Fruit fly (Drosophila melanogaster) whole organism, embryonic: Measurements from ENCODE around the gene CG42814.
A peak's percentile ranks its signal among the peaks of the same experiment; 100 is the strongest.

Experiments
- Atf3 ChIP-seq: fragments of 200-800 bp; sonication (Bioruptor generic); optimal IDR thresholded peaks from 3 replicates; lab custom pipeline; 2016; ENCODE audit warnings: missing biosample characterization, missing genetic modification characterization
- CG10147 ChIP-seq: fragments of 200-800 bp; sonication (Bioruptor generic); optimal IDR thresholded peaks from 2 replicates; lab custom pipeline; 2019; ENCODE audit warnings: missing biosample characterization, mild to moderate bottlenecking, missing genetic modification characterization, moderate library complexity
- CG10209 ChIP-seq: fragments of 200-800 bp; sonication (Bioruptor generic); optimal IDR thresholded peaks from 3 replicates; lab custom pipeline; 2017; ENCODE audit warnings: missing biosample characterization, mild to moderate bottlenecking, missing genetic modification characterization, missing genetic modification reagents
- CG10267 ChIP-seq: fragments of 200-800 bp; sonication (Bioruptor generic); optimal IDR thresholded peaks from 2 replicates; lab custom pipeline; 2018; ENCODE audit warnings: missing biosample characterization, mild to moderate bottlenecking, missing genetic modification characterization, moderate library complexity
- CG11695 ChIP-seq: fragments of 200-800 bp; sonication (Bioruptor generic); IDR thresholded peaks from 3 replicates; pipeline ENCODE4 v1.3.6; 2022; ENCODE audit warnings: missing biosample characterization, missing genetic modification characterization
- CG13424 ChIP-seq: fragments of 200-800 bp; sonication (Bioruptor generic); optimal IDR thresholded peaks from 2 replicates; lab custom pipeline; 2019; ENCODE audit warnings: missing biosample characterization, mild to moderate bottlenecking, missing genetic modification characterization, moderate library complexity
- CG14860 ChIP-seq: fragments of 200-800 bp; sonication (Bioruptor generic); IDR thresholded peaks from 3 replicates; pipeline ENCODE4 v1.3.6; 2022; ENCODE audit warnings: missing biosample characterization, missing genetic modification characterization; ENCODE audit not compliant: partially characterized antibody
- CG16813 ChIP-seq: fragments of 200-800 bp; sonication (Bioruptor generic); IDR thresholded peaks from 3 replicates; pipeline ENCODE4 v1.3.6; 2022; ENCODE audit warnings: missing biosample characterization, missing genetic modification characterization; ENCODE audit not compliant: partially characterized antibody
- CG17912 ChIP-seq: fragments of 200-800 bp; sonication (Bioruptor generic); optimal IDR thresholded peaks from 2 replicates; lab custom pipeline; 2018; ENCODE audit warnings: missing biosample characterization, mild to moderate bottlenecking, missing genetic modification characterization
- CG2116 ChIP-seq: fragments of 200-800 bp; sonication (Bioruptor generic); optimal IDR thresholded peaks from 3 replicates; lab custom pipeline; 2018; ENCODE audit warnings: missing biosample characterization, mild to moderate bottlenecking, missing genetic modification characterization
- CG2712 ChIP-seq: fragments of 200-800 bp; optimal IDR thresholded peaks from 3 replicates; lab custom pipeline; 2019; ENCODE audit warnings: missing biosample characterization, mild to moderate bottlenecking, missing genetic modification characterization, moderate library complexity
- CG31224 ChIP-seq: fragments of 200-800 bp; sonication (Bioruptor generic); IDR thresholded peaks from 2 replicates; pipeline ENCODE4 v1.3.6; 2022; ENCODE audit warnings: missing biosample characterization, missing genetic modification characterization
- CG3847 ChIP-seq: fragments of 200-800 bp; sonication (Bioruptor generic); IDR thresholded peaks from 2 replicates; pipeline ENCODE4 v1.3.6; 2022; ENCODE audit warnings: missing biosample characterization, missing genetic modification characterization
- CG4404 ChIP-seq: fragments of 200-800 bp; sonication (Bioruptor generic); IDR thresholded peaks from 2 replicates; pipeline ENCODE4 v1.3.6; 2022; ENCODE audit warnings: missing biosample characterization, missing genetic modification characterization
- CG7987 ChIP-seq: fragments of 200-800 bp; sonication (Bioruptor generic); optimal IDR thresholded peaks from 2 replicates; lab custom pipeline; 2018; ENCODE audit warnings: missing biosample characterization, mild to moderate bottlenecking, missing genetic modification characterization, moderate library complexity
- CTCF ChIP-seq: fragments of 200-800 bp; sonication (Bioruptor generic); optimal IDR thresholded peaks from 2 replicates; lab custom pipeline; 2017; ENCODE audit warnings: missing biosample characterization, mild to moderate bottlenecking, missing genetic modification characterization, moderate library complexity
- CrebB ChIP-seq: fragments of 200-800 bp; sonication (Bioruptor generic); optimal IDR thresholded peaks from 3 replicates; lab custom pipeline; 2018; ENCODE audit warnings: missing biosample characterization, mild to moderate bottlenecking, missing genetic modification characterization
- Dip2 ChIP-seq: fragments of 200-800 bp; sonication (Bioruptor generic); IDR thresholded peaks from 2 replicates; pipeline ENCODE4 v1.3.6; 2022; ENCODE audit warnings: missing biosample characterization, missing genetic modification characterization
- E2f1 ChIP-seq: fragments of 200-800 bp; sonication (Bioruptor generic); IDR thresholded peaks from 2 replicates; pipeline ENCODE4 v1.3.6; 2022; ENCODE audit warnings: missing biosample characterization, missing genetic modification characterization
- E2f2 ChIP-seq: fragments of 200-800 bp; sonication (Bioruptor generic); IDR thresholded peaks from 2 replicates; pipeline ENCODE4 v1.3.6; 2022; ENCODE audit warnings: missing biosample characterization, missing genetic modification characterization
- H15 ChIP-seq: fragments of 200-800 bp; sonication (Bioruptor generic); IDR thresholded peaks from 3 replicates; pipeline ENCODE4 v1.3.6; 2022; ENCODE audit warnings: missing biosample characterization, missing genetic modification characterization
- Hey ChIP-seq: fragments of 200-800 bp; sonication (Bioruptor generic); optimal IDR thresholded peaks from 3 replicates; lab custom pipeline; 2018; ENCODE audit warnings: missing biosample characterization, mild to moderate bottlenecking, missing genetic modification characterization
- MBD-R2 ChIP-seq: fragments of 200-800 bp; sonication (Bioruptor generic); IDR thresholded peaks from 2 replicates; pipeline ENCODE4 v1.3.6; 2022; ENCODE audit warnings: missing biosample characterization, missing genetic modification characterization
- MTF-1 ChIP-seq: fragments of 200-800 bp; sonication (Bioruptor generic); optimal IDR thresholded peaks from 2 replicates; lab custom pipeline; 2018; ENCODE audit warnings: missing biosample characterization, mild to moderate bottlenecking, missing genetic modification characterization, borderline replicate concordance
- Opbp ChIP-seq: fragments of 200-800 bp; sonication (Bioruptor generic); IDR thresholded peaks from 3 replicates; pipeline ENCODE4 v1.3.6; 2022; ENCODE audit warnings: missing biosample characterization, missing genetic modification characterization; ENCODE audit not compliant: partially characterized antibody
- Scr ChIP-seq: fragments of 200-800 bp; sonication (Bioruptor generic); IDR thresholded peaks from 2 replicates; pipeline ENCODE4 v1.3.6; 2022; ENCODE audit warnings: missing biosample characterization, missing genetic modification characterization; ENCODE audit not compliant: partially characterized antibody
- Sin3A ChIP-seq: fragments of >200 bp; optimal IDR thresholded peaks from 2 replicates; lab custom pipeline; 2018
- Sry-δ ChIP-seq: fragments of 200-800 bp; sonication (Bioruptor generic); optimal IDR thresholded peaks from 2 replicates; lab custom pipeline; 2016; ENCODE audit warnings: missing biosample characterization, missing genetic modification characterization
- Xrp1 ChIP-seq: fragments of 200-800 bp; sonication (Bioruptor generic); IDR thresholded peaks from 2 replicates; pipeline ENCODE4 v1.3.6; 2022; ENCODE audit warnings: missing biosample characterization, missing genetic modification characterization
- YL-1 ChIP-seq: fragments of 200-800 bp; sonication (Bioruptor generic); optimal IDR thresholded peaks from 3 replicates; lab custom pipeline; 2017; ENCODE audit warnings: missing biosample characterization, mild to moderate bottlenecking, missing genetic modification characterization
- abd-A ChIP-seq: fragments of 200-800 bp; sonication (Bioruptor generic); optimal IDR thresholded peaks from 3 replicates; lab custom pipeline; 2019; ENCODE audit warnings: missing biosample characterization, mild to moderate bottlenecking, missing genetic modification characterization, moderate library complexity
- crp ChIP-seq, 2 experiments: fragments of 200-800 bp; sonication (Bioruptor generic); optimal IDR thresholded peaks; 2 replicates in 1 of 2; 3 replicates in 1 of 2; lab custom pipeline; 2017; ENCODE audit warnings: missing biosample characterization in 2 of 2, missing genetic modification characterization in 2 of 2, mild to moderate bottlenecking in 1 of 2, moderate library complexity in 1 of 2
- ftz-f1 ChIP-seq: fragments of 200-800 bp; sonication (Bioruptor generic); optimal IDR thresholded peaks from 2 replicates; lab custom pipeline; 2016; ENCODE audit warnings: missing biosample characterization, missing genetic modification characterization
- hbn ChIP-seq: fragments of 200-800 bp; sonication (Bioruptor generic); IDR thresholded peaks from 2 replicates; pipeline ENCODE4 v1.3.6; 2022; ENCODE audit warnings: missing biosample characterization, missing genetic modification characterization; ENCODE audit not compliant: partially characterized antibody
- lov ChIP-seq, 2 experiments: fragments of 200-800 bp in 1 of 2; fragments of >200 bp in 1 of 2; sonication (Bioruptor generic) in 1 of 2; IDR thresholded peaks in 1 of 2; optimal IDR thresholded peaks in 1 of 2; 2 replicates in 1 of 2; 3 replicates in 1 of 2; pipeline versions ENCODE4 v1.3.6 to Lab custom; 2017 to 2022; ENCODE audit warnings: missing biosample characterization in 1 of 2, missing genetic modification characterization in 1 of 2
- mld ChIP-seq: fragments of 200-800 bp; sonication (Bioruptor generic); IDR thresholded peaks from 3 replicates; pipeline ENCODE4 v1.3.6; 2022; ENCODE audit warnings: missing biosample characterization, missing genetic modification characterization; ENCODE audit not compliant: partially characterized antibody
- nerfin-1 ChIP-seq: fragments of 200-800 bp; sonication (Bioruptor generic); optimal IDR thresholded peaks from 3 replicates; lab custom pipeline; 2019; ENCODE audit warnings: missing biosample characterization, mild to moderate bottlenecking, missing genetic modification characterization, moderate library complexity
- nerfin-2 ChIP-seq: fragments of 200-800 bp; sonication (Bioruptor generic); IDR thresholded peaks from 2 replicates; pipeline ENCODE4 v1.3.6; 2022; ENCODE audit warnings: missing biosample characterization, missing genetic modification characterization; ENCODE audit not compliant: partially characterized antibody
- phol ChIP-seq: fragments of 200-800 bp; sonication (Bioruptor generic); optimal IDR thresholded peaks from 3 replicates; lab custom pipeline; 2018; ENCODE audit warnings: missing biosample characterization, mild to moderate bottlenecking, missing genetic modification characterization, moderate library complexity
- prd ChIP-seq, 3 experiments: fragments of >200 bp in 2 of 3; fragments of 200-800 bp in 1 of 3; sonication (Bioruptor generic) in 1 of 3; optimal IDR thresholded peaks in 2 of 3; IDR thresholded peaks in 1 of 3; 2 replicates in 2 of 3; 3 replicates in 1 of 3; pipeline versions ENCODE4 v1.3.6 to Lab custom; 2017 to 2022; ENCODE audit warnings: missing biosample characterization in 1 of 3, missing genetic modification characterization in 1 of 3
- pros ChIP-seq: fragments of 200-800 bp; sonication (Bioruptor generic); optimal IDR thresholded peaks from 3 replicates; lab custom pipeline; 2019; ENCODE audit warnings: missing biosample characterization, mild to moderate bottlenecking, missing genetic modification characterization, moderate library complexity
- pum ChIP-seq: fragments of 200-800 bp; sonication (Bioruptor generic); optimal IDR thresholded peaks from 2 replicates; lab custom pipeline; 2016; ENCODE audit warnings: missing biosample characterization, missing genetic modification characterization
- sna ChIP-seq: fragments of 200-800 bp; sonication (Bioruptor generic); IDR thresholded peaks from 2 replicates; pipeline ENCODE4 v1.3.6; 2022; ENCODE audit warnings: missing biosample characterization, missing genetic modification characterization; ENCODE audit not compliant: partially characterized antibody
- stwl ChIP-seq: fragments of 200-800 bp; sonication (Bioruptor generic); optimal IDR thresholded peaks from 3 replicates; lab custom pipeline; 2018; ENCODE audit warnings: missing biosample characterization, mild to moderate bottlenecking, missing genetic modification characterization, moderate library complexity
- trem ChIP-seq: fragments of 200-800 bp; optimal IDR thresholded peaks from 3 replicates; lab custom pipeline; 2019; ENCODE audit warnings: missing biosample characterization, mild to moderate bottlenecking, missing genetic modification characterization, moderate library complexity
- vnd ChIP-seq: fragments of 200-800 bp; sonication (Bioruptor generic); IDR thresholded peaks from 3 replicates; pipeline ENCODE4 v1.3.6; 2022; ENCODE audit warnings: missing biosample characterization, missing genetic modification characterization; ENCODE audit not compliant: partially characterized antibody

CG42814 gene

DNA sequence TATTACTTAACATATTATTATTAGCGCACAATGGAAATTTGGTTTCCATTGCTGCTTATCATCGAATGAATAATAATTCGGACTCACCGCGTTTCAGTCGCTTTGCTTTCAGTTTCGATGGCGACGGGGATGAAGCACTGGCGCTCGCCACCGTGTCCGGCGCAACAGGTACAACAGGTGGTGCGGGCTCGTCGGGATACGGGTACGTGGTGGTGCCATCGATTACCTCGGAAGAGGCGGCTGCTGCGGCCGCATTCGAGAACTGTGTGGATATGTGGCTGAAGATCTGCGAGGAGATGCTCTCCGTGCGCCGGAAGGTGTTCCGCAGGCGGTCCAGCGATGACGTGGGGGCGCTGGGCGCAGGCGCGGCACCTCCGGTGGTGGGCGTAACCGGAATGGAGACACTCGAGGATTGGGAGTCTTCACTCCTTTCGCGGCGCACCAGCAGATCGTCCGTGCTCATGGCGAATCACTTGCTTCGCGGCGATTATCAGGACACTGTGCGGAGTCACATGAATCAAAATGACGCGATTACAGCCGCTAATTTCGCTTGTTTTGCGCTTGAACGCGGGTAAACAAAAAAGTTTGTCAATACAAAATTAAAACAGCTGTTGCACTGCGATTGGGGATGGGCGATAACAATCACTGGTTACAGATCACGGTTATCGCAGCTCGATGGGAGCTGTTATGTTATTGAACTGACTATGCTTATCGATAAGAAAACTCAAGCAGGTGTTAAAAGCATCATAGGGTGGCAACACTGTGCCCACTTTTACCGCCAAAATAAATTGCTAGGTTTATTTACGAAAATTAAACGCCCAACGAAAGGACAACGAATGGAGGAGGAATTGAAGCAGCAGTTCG lies 9.4 kb upstream of the CG42814 start, which contains the start of the genes CG31064 and PolA2 (continued):
- peak; percentile 66 for TF ChIP-seq trem (tag; lab: Kevin White, UChicago)
- TF ChIP-seq CrebB: peak; percentile 42
- peak; percentile 43 for TF ChIP-seq CG2712 (tag; lab: Kevin White, UChicago)
- TF ChIP-seq Opbp: peak; percentile 80
- TF ChIP-seq lov (optimal IDR thresholded peaks at IDR 0.05; lab: Kevin White, UChicago): no peak
- TF ChIP-seq lov (GFP tag; IDR thresholded peaks at IDR 0.05; lab: Robert Waterston, UW): no peak
- TF ChIP-seq Xrp1 (GFP tag; lab: Robert Waterston, UW): peak; percentile 29; the same call in 1 of the 2 replicates
- TF ChIP-seq CG11695 (GFP tag; lab: Robert Waterston, UW): 0 out of 3 replicates have a peak, but pooled peaks have one; percentile 26
- peak; percentile 51; the same call in 1 of the 2 replicates for TF ChIP-seq CG3847 (GFP tag; lab: Robert Waterston, UW)
- peak; percentile 66 for TF ChIP-seq CG16813 (GFP tag; lab: Robert Waterston, UW)
- TF ChIP-seq CG31224 (GFP tag; lab: Robert Waterston, UW): no peak
- no peak for TF ChIP-seq MTF-1 (GFP tag; lab: Kevin White, UChicago)
- TF ChIP-seq crp (GFP tag; optimal IDR thresholded peaks at IDR 0.05; lab: Kevin White, UChicago): peak; percentile 89 to 97
- TF ChIP-seq Hey: no peak
- peak; percentile 91 for TF ChIP-seq nerfin-2 (GFP tag; lab: Robert Waterston, UW)
- TF ChIP-seq stwl (tag; lab: Kevin White, UChicago): peak; percentile 82
- TF ChIP-seq Sin3A (lab: Kevin White, UChicago): peak; percentile 66
- peak; percentile 80 for TF ChIP-seq vnd (GFP tag; lab: Robert Waterston, UW)
- peak; percentile 96 for TF ChIP-seq MBD-R2 (GFP tag; lab: Robert Waterston, UW)
- TF ChIP-seq pum: peak; percentile 28
- TF ChIP-seq CG14860 (GFP tag; lab: Robert Waterston, UW): peak; percentile 79; the same call in 2 of the 3 replicates
- peak; percentile 53 for TF ChIP-seq CG10267 (tag; lab: Kevin White, UChicago)
- TF ChIP-seq hbn (GFP tag; lab: Robert Waterston, UW): peak; percentile 69
- peak; percentile 6 for TF ChIP-seq CG13424 (tag; lab: Kevin White, UChicago)
- no peak for TF ChIP-seq CG10209 (GFP tag; lab: Kevin White, UChicago)
- peak; percentile 74 for TF ChIP-seq Scr (GFP tag; lab: Robert Waterston, UW)
- peak; percentile 67; the same call in 1 of the 2 replicates for TF ChIP-seq E2f1 (GFP tag; lab: Robert Waterston, UW)
- no peak for TF ChIP-seq Dip2
- TF ChIP-seq YL-1 (GFP tag; lab: Kevin White, UChicago): peak; percentile 49
- TF ChIP-seq CG7987 (GFP tag; lab: Kevin White, UChicago): peak; percentile 11
- TF ChIP-seq nerfin-1 (tag; lab: Kevin White, UChicago): peak; percentile 11
- no peak for TF ChIP-seq H15 (GFP tag; lab: Robert Waterston, UW)
- peak; percentile 92 for TF ChIP-seq E2f2 (GFP tag; lab: Robert Waterston, UW)
- 0 out of 2 replicates have a peak, but pooled peaks have one; percentile 28 for TF ChIP-seq CG4404
- peak; percentile 94 for TF ChIP-seq Sry-δ (GFP tag; lab: Kevin White, UChicago)
- peak; percentile 14 for TF ChIP-seq CTCF (GFP tag; lab: Kevin White, UChicago)
- TF ChIP-seq abd-A: no peak
- no peak for TF ChIP-seq prd (optimal IDR thresholded peaks at IDR 0.05; lab: Kevin White, UChicago)
- no peak for TF ChIP-seq prd (GFP tag; IDR thresholded peaks at IDR 0.05; lab: Robert Waterston, UW)
- TF ChIP-seq mld: peak; percentile 74; the same call in 1 of the 3 replicates
- peak; percentile 91 for TF ChIP-seq CG2116
- TF ChIP-seq ftz-f1 (GFP tag; lab: Kevin White, UChicago): peak; percentile 78
- peak; percentile 8 for TF ChIP-seq phol (tag; lab: Kevin White, UChicago)
- peak; percentile 38 for TF ChIP-seq CG17912 (GFP tag; lab: Kevin White, UChicago)
- peak; percentile 73; the same call in 1 of the 2 replicates for TF ChIP-seq sna (GFP tag; lab: Robert Waterston, UW)
- TF ChIP-seq CG10147 (GFP tag; lab: Kevin White, UChicago): peak; percentile 5
- no peak for TF ChIP-seq Atf3 (GFP tag; lab: Kevin White, UChicago)
- TF ChIP-seq pros (GFP tag; lab: Kevin White, UChicago): no peak
